Worm (Caenorhabditis elegans): ENCODE measurements around the gene F21D5.6.

ce11 chrIV:8740952-8741438 lies at the start of gene F21D5.6:
- TF ChIP-seq egl-27 (tag; optimal IDR thresholded peaks at IDR 0.05) (no peak), lin-14 (GFP tag; optimal IDR thresholded peaks at IDR 0.05) (no peak), nhr-28 (tag; optimal IDR thresholded peaks at IDR 0.05) (no peak), elt-3 (tag; optimal IDR thresholded peaks at IDR 0.05) (no peak), elt-2 (tag; optimal IDR thresholded peaks at IDR 0.05) (no peak), unc-130 (tag; optimal IDR thresholded peaks at IDR 0.05) (no peak), lsy-2 (tag; optimal IDR thresholded peaks at IDR 0.05) (no peak), ztf-11 (tag; optimal IDR thresholded peaks at IDR 0.05) (no peak), nhr-12 (tag; optimal IDR thresholded peaks at IDR 0.05) (no peak), isw-1 (GFP tag; IDR thresholded peaks at IDR 0.05) (no peak)
